ENCODE assay signal across 1 worm cellular context in the genomic region with DNA sequence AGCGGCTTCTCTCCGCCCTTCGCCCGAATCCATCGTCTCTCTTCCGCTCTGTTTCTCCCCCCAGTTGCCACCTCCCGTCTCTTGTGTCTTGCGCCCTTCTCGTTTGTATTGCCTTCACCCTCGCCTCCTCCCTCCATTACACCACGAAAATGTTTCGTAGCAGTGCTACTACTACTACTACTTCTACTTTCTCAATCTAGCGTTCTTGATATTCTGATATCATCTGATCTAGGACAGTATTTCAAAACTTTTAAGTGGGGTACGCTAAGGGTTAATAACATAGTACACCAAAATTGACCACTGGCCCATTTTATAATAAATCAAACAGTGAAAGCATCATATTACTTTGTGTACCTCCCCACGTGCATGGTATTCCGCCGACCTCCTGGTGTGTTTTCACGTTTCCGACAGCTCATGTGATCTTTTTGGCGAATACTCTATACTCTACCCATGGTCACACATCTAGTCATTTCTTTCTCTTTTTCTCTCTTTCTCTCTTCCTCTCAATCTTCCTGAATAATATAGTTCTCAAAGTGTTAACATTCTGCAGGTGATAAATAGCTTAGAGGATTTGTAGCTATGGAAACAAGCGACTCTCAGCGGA.
TF ChIP-seq lines count a peak whose summit lies in the region.

A gene (plus strand): TSS at position 551 of the 604 bp plus-strand sequence.

TF ChIP-seq in whole organism, L1 larva, 84 proteins besides CTCF, POLR2A, EP300 and RAD21 (continued from another document):
- no peak for TF ChIP-seq C16A3.4 (tag; optimal IDR thresholded peaks at IDR 0.05; lab: Kevin White, UChicago)
- no peak for TF ChIP-seq skn-1 (tag; optimal IDR thresholded peaks at IDR 0.05; lab: Kevin White, UChicago)
- peak in 1 of 3 experiments; percentile 21 for TF ChIP-seq dpl-1 (GFP tag; optimal IDR thresholded peaks at IDR 0.05; lab: Kevin White, UChicago)
- no peak for TF ChIP-seq sox-4 (tag; optimal IDR thresholded peaks at IDR 0.05; lab: Kevin White, UChicago)
- TF ChIP-seq hlh-17 (GFP tag; optimal IDR thresholded peaks at IDR 0.05; lab: Kevin White, UChicago; ENCODE audit: borderline replicate concordance) = no peak
- no peak for TF ChIP-seq nhr-77 (tag; optimal IDR thresholded peaks at IDR 0.05; lab: Kevin White, UChicago)
- no peak for TF ChIP-seq egl-27 (tag; optimal IDR thresholded peaks at IDR 0.05; lab: Kevin White, UChicago)
- peak; percentile 33 for TF ChIP-seq unc-130 (tag; optimal IDR thresholded peaks at IDR 0.05; lab: Kevin White, UChicago)
- TF ChIP-seq efl-3 (GFP tag; optimal IDR thresholded peaks at IDR 0.05; lab: Kevin White, UChicago) = no peak
- peak; percentile 70 for TF ChIP-seq lin-14 (GFP tag; optimal IDR thresholded peaks at IDR 0.05; lab: Kevin White, UChicago)
- peak; percentile 0 for TF ChIP-seq nhr-11 (tag; optimal IDR thresholded peaks at IDR 0.05; lab: Kevin White, UChicago)
- TF ChIP-seq unc-62 (GFP tag; optimal IDR thresholded peaks at IDR 0.05; lab: Kevin White, UChicago) = no peak
- no peak for TF ChIP-seq unc-98 (GFP tag; IDR thresholded peaks at IDR 0.05; lab: Robert Waterston, UW)
- no peak for TF ChIP-seq ceh-88 (GFP tag; IDR thresholded peaks at IDR 0.05; lab: Robert Waterston, UW)
- TF ChIP-seq lin-39 (tag; optimal IDR thresholded peaks at IDR 0.05; lab: Kevin White, UChicago) = no peak
- no peak for TF ChIP-seq ztf-11 (tag; optimal IDR thresholded peaks at IDR 0.05; lab: Kevin White, UChicago)
- TF ChIP-seq vab-15 (tag; optimal IDR thresholded peaks at IDR 0.05; lab: Kevin White, UChicago) = peak; percentile 63
- TF ChIP-seq dsc-1 (tag; optimal IDR thresholded peaks at IDR 0.05; lab: Kevin White, UChicago) = peak; percentile 15
- no peak for TF ChIP-seq fos-1 (tag; optimal IDR thresholded peaks at IDR 0.05; lab: Kevin White, UChicago)
- TF ChIP-seq snu-23 (GFP tag; optimal IDR thresholded peaks at IDR 0.05; lab: Kevin White, UChicago) = peak; percentile 69
TF ChIP-seq in whole organism, L1 larva: peak in this region for 27.
